Fruit fly (Drosophila melanogaster): ENCODE results near the gene GluRIID.

- no peak for TF ChIP-seq usp (GFP tag; optimal IDR thresholded peaks at IDR 0.05)
- TF ChIP-seq psq (optimal IDR thresholded peaks at IDR 0.05): no peak
- no peak for TF ChIP-seq EcR (GFP tag; optimal IDR thresholded peaks at IDR 0.05)
- TF ChIP-seq pan (optimal IDR thresholded peaks at IDR 0.05): no peak
Measured at dm6 chr3R:20605562-20606155, 46.6 kb downstream of the GluRIID start.
